Worm (Caenorhabditis elegans) whole organism, mixed stage, embryonic: Measurements from ENCODE around the gene mrpl-37.

Source experiments
- blmp-1 ChIP-seq: fragments of 150-350 bp; optimal IDR thresholded peaks from 2 replicates; lab custom pipeline; 2014; ENCODE audit warnings: missing biosample characterization, missing genetic modification characterization
- elt-3 ChIP-seq: fragments of 150-350 bp; optimal IDR thresholded peaks from 2 replicates; lab custom pipeline; 2014; ENCODE audit warnings: missing biosample characterization, missing genetic modification characterization
- mab-5 ChIP-seq: fragments of 150-350 bp; optimal IDR thresholded peaks from 2 replicates; lab custom pipeline; 2014; ENCODE audit warnings: missing biosample characterization, missing genetic modification characterization
- nhr-237 ChIP-seq: fragments of 150-350 bp; optimal IDR thresholded peaks from 2 replicates; lab custom pipeline; 2014; ENCODE audit warnings: missing biosample characterization, missing genetic modification characterization
- pha-4 ChIP-seq: fragments of 150-350 bp; optimal IDR thresholded peaks from 2 replicates; lab custom pipeline; 2018; ENCODE audit warnings: missing biosample characterization, missing genetic modification reagents, missing genetic modification characterization
- unc-39 ChIP-seq: fragments of 150-350 bp; optimal IDR thresholded peaks from 2 replicates; lab custom pipeline; 2014; ENCODE audit warnings: missing biosample characterization, missing genetic modification characterization
- zip-8 ChIP-seq: fragments of 150-350 bp; optimal IDR thresholded peaks from 2 replicates; lab custom pipeline; 2014; ENCODE audit warnings: missing biosample characterization, missing genetic modification characterization

DNA sequence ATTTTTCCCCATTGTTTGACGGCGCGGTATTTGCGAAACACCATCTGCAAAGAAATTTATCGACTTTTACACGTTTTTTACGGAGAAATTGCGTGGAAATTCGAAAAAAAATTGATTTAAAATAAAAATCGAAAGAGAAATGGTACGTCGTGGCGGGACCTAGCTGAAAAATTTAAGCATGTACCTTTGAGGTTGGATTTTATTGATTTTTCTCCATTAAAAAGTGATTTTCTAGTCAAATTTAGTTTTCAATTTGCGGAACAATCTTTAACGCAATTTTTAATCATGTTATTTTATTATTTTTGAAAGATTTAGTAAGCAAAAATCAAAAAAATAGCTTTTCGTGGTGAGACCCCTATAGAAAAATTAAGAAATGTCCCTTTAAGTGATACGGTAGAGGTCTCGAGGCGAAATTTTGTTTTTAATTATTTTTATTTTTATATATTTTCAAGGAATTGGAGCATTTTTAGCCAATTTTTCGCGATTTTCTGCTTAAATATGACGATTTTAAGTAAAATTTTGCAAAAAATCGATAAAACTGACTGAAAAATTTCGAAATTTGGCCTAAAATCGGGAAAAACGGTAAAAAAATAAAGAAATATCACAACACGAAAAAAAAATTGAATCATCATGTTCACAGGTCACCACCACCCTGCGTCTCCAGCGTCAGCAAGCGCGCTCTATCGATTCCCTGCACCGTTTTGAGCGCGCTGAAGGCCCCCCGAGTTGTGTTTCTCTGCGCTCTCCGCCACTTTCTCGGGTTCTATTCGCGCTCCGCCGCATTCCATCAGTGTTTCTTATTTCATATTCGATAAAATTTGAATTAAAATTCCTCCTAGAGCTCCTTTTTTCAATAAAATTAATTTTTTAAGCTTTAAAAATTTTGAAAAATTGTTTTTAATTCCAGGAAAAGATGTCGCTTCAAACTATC lies at the start of gene mrpl-37, which contains the start of gene lin-38:
- TF ChIP-seq blmp-1 (tag; lab: Kevin White, UChicago) (no peak), elt-3 (no peak), mab-5 (tag; lab: Kevin White, UChicago) (no peak), pha-4 (tag; lab: Kevin White, UChicago) (peak; percentile 66), unc-39 (tag; lab: Kevin White, UChicago) (no peak), nhr-237 (tag; lab: Kevin White, UChicago) (peak; percentile 77), zip-8 (tag; lab: Kevin White, UChicago) (no peak)
